Worm (Caenorhabditis elegans): ENCODE measurements around the gene ZK673.2.

- TF ChIP-seq pag-3 (tag; optimal IDR thresholded peaks at IDR 0.05; ENCODE audit: borderline replicate concordance) (no peak), fkh-10 (GFP tag; optimal IDR thresholded peaks at IDR 0.05) (no peak), C08G9.2 (tag; optimal IDR thresholded peaks at IDR 0.05) (no peak), pros-1 (tag; optimal IDR thresholded peaks at IDR 0.05) (no peak), hlh-6 (tag; optimal IDR thresholded peaks at IDR 0.05) (no peak)
Measured at ce11 chrII:10476039-10476438, 28.0 kb downstream of the ZK673.2 start, which contains the start of gene clec-58.

All from whole organism, late embryonic.